Fruit fly (Drosophila melanogaster) S2 (cell line): ENCODE measurements around the gene CG31937.

Source experiments
- CG8478 ChIP-seq: fragments of >200 bp; optimal IDR thresholded peaks from 2 replicates; lab custom pipeline; 2018
- CTCF ChIP-seq, 2 experiments: fragments of >200 bp; optimal IDR thresholded peaks; 2 replicates each; lab custom pipeline; 2018

dm6 chr2L:1756351-1756750 lies 26.7 kb downstream of the CG31937 start, which contains the start of gene Gr22f:
- TF ChIP-seq CTCF (optimal IDR thresholded peaks at IDR 0.05; lab: Kevin White, UChicago): no peak
- TF ChIP-seq CG8478 (lab: Kevin White, UChicago): no peak
